Fruit fly (Drosophila melanogaster): Measurements from ENCODE around the gene rn.
A peak's percentile ranks its signal among the peaks of the same experiment; 100 is the strongest.

The rn gene

DNA sequence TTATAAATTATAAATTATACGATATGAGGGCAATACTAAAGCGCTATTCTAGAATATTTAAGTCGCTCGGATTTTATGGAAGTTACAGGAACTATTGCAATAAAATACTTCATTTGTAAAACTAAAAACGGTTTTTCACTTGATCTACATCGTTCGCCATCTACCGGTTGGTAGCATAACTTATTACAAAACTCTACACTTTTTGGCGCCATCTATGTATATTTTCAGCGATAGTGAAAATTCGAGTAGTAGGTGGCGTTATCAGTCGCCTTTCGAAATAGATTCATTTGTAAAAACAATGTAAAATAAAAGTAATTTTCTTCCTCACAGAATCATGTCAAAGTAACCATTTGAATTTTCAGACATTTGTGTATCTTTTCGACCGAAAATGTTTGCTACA lies 37.0 kb upstream of the rn start, which contains the start of gene nxf4 (continued):
- no peak for TF ChIP-seq Dll (GFP tag; IDR thresholded peaks at IDR 0.05; ENCODE audit: partially characterized antibody)
- peak in 1 of 2 experiments; percentile 79 for TF ChIP-seq Pdp1 (GFP tag; optimal IDR thresholded peaks at IDR 0.05)
- peak; percentile 81 for TF ChIP-seq Hr3 (GFP tag; optimal IDR thresholded peaks at IDR 0.05)
- peak; percentile 94 for TF ChIP-seq CG2199 (GFP tag; IDR thresholded peaks at IDR 0.05)
- peak; percentile 64 for TF ChIP-seq jing (GFP tag; optimal IDR thresholded peaks at IDR 0.05)
- no peak for TF ChIP-seq yki (optimal IDR thresholded peaks at IDR 0.05)
- TF ChIP-seq CG12299 (tag; optimal IDR thresholded peaks at IDR 0.05), result no peak
- peak; percentile 62 for TF ChIP-seq CG10267 (tag; optimal IDR thresholded peaks at IDR 0.05)
- peak; percentile 52; the same call in 1 of the 3 replicates for TF ChIP-seq otp (GFP tag; IDR thresholded peaks at IDR 0.05)
- peak; percentile 34 for TF ChIP-seq CG12744 (GFP tag; optimal IDR thresholded peaks at IDR 0.05)
- 0 out of 3 replicates have a peak, but pooled peaks have one; percentile 16 for TF ChIP-seq CG7963 (GFP tag; IDR thresholded peaks at IDR 0.05; ENCODE audit: partially characterized antibody)
- TF ChIP-seq CG32532 (GFP tag; IDR thresholded peaks at IDR 0.05), result peak; percentile 84
- TF ChIP-seq Dip2 (GFP tag; IDR thresholded peaks at IDR 0.05), result peak; percentile 96
- TF ChIP-seq CG17912 (GFP tag; optimal IDR thresholded peaks at IDR 0.05), result peak; percentile 73
- peak; percentile 65; the same call in 2 of the 3 replicates for TF ChIP-seq ase (GFP tag; IDR thresholded peaks at IDR 0.05)
- peak; percentile 13; the same call in 1 of the 2 replicates for TF ChIP-seq gsb (GFP tag; IDR thresholded peaks at IDR 0.05)
- TF ChIP-seq CG1602 (GFP tag; optimal IDR thresholded peaks at IDR 0.05), result peak; percentile 81
- TF ChIP-seq CG12942 (GFP tag; optimal IDR thresholded peaks at IDR 0.05), result peak; percentile 74
- TF ChIP-seq E2f1 (GFP tag; IDR thresholded peaks at IDR 0.05), result peak; percentile 12; the same call in 1 of the 2 replicates
- TF ChIP-seq fd3F (GFP tag; optimal IDR thresholded peaks at IDR 0.05), result peak; percentile 44
- TF ChIP-seq CG8388 (GFP tag; optimal IDR thresholded peaks at IDR 0.05), result peak; percentile 39
- no peak for TF ChIP-seq dan (GFP tag; IDR thresholded peaks at IDR 0.05)
- TF ChIP-seq ham (GFP tag; IDR thresholded peaks at IDR 0.05), result no peak
- peak; percentile 81 for TF ChIP-seq CG8290 (GFP tag; optimal IDR thresholded peaks at IDR 0.05)
- TF ChIP-seq CG8290 (tag; optimal IDR thresholded peaks at IDR 0.05), result peak in 1 of 2 experiments; percentile 72
- TF ChIP-seq Nf-YC (tag; optimal IDR thresholded peaks at IDR 0.05), result no peak
- TF ChIP-seq CG10654 (GFP tag; optimal IDR thresholded peaks at IDR 0.05), result peak; percentile 75
- TF ChIP-seq pb (GFP tag; optimal IDR thresholded peaks at IDR 0.05), result peak; percentile 60
- TF ChIP-seq CG4328 (GFP tag; optimal IDR thresholded peaks at IDR 0.05), result peak; percentile 19
- peak; percentile 52 for TF ChIP-seq CG9727 (GFP tag; optimal IDR thresholded peaks at IDR 0.05)
- peak; percentile 62 for TF ChIP-seq CG1647 (GFP tag; optimal IDR thresholded peaks at IDR 0.05)
- peak in 1 of 2 experiments; percentile 54 for TF ChIP-seq eve (GFP tag; optimal IDR thresholded peaks at IDR 0.05)
- TF ChIP-seq nom (GFP tag; optimal IDR thresholded peaks at IDR 0.05), result no peak
- no peak for TF ChIP-seq CG3838 (GFP tag; optimal IDR thresholded peaks at IDR 0.05)
- peak; percentile 81 for TF ChIP-seq NC2β (GFP tag; optimal IDR thresholded peaks at IDR 0.05)
- peak; percentile 53; the same call in 1 of the 2 replicates for TF ChIP-seq ara (GFP tag; IDR thresholded peaks at IDR 0.05)
- TF ChIP-seq CTCF (GFP tag; optimal IDR thresholded peaks at IDR 0.05), result peak; percentile 98
- TF ChIP-seq C15 (GFP tag; IDR thresholded peaks at IDR 0.05), result no peak
- no peak for TF ChIP-seq CG6683 (GFP tag; optimal IDR thresholded peaks at IDR 0.05)
- peak; percentile 61 for TF ChIP-seq CG1233 (GFP tag; optimal IDR thresholded peaks at IDR 0.05)
- TF ChIP-seq CG18011 (GFP tag; optimal IDR thresholded peaks at IDR 0.05), result peak; percentile 24
- TF ChIP-seq Trl (optimal IDR thresholded peaks at IDR 0.05), result no peak
- TF ChIP-seq Trl (GFP tag; optimal IDR thresholded peaks at IDR 0.05), result peak; percentile 87
- peak; percentile 68 for TF ChIP-seq CG34422 (GFP tag; IDR thresholded peaks at IDR 0.05)
- TF ChIP-seq Neu2 (GFP tag; optimal IDR thresholded peaks at IDR 0.05; ENCODE audit: borderline replicate concordance), result peak; percentile 23
- TF ChIP-seq zfh1 (GFP tag; IDR thresholded peaks at IDR 0.05), result peak; percentile 69; the same call in 2 of the 3 replicates
- TF ChIP-seq bowl (GFP tag; IDR thresholded peaks at IDR 0.05), result no peak
- peak; percentile 31; the same call in 1 of the 2 replicates for TF ChIP-seq CG43689 (GFP tag; IDR thresholded peaks at IDR 0.05)
- peak; percentile 66; the same call in 1 of the 2 replicates for TF ChIP-seq vvl (GFP tag; IDR thresholded peaks at IDR 0.05)
- peak; percentile 62 for TF ChIP-seq CG3065 (GFP tag; optimal IDR thresholded peaks at IDR 0.05)
- peak; percentile 57; the same call in 1 of the 3 replicates for TF ChIP-seq CG3726 (GFP tag; IDR thresholded peaks at IDR 0.05)
- no peak for TF ChIP-seq HLH4C (GFP tag; IDR thresholded peaks at IDR 0.05; ENCODE audit: partially characterized antibody)
